Fruit fly (Drosophila melanogaster) whole organism: ENCODE data around the gene Svil.

Source experiments
- CG8478 ChIP-seq: fragments of >200 bp; optimal IDR thresholded peaks from 2 replicates; lab custom pipeline; 2018; ENCODE audit warnings: inconsistent platforms
- Dll ChIP-seq: fragments of >200 bp; optimal IDR thresholded peaks from 2 replicates; lab custom pipeline; 2017
- EcR ChIP-seq, 2 experiments: fragments of >200 bp; optimal IDR thresholded peaks; 2 replicates each; lab custom pipeline; 2017; ENCODE audit warnings: missing biosample characterization in 2 of 2, missing genetic modification characterization in 2 of 2, missing genetic modification reagents in 2 of 2
- pan ChIP-seq: fragments of >200 bp; optimal IDR thresholded peaks from 2 replicates; lab custom pipeline; 2017
- psq ChIP-seq: fragments of >200 bp; optimal IDR thresholded peaks from 2 replicates; lab custom pipeline; 2017
- usp ChIP-seq: fragments of >200 bp; optimal IDR thresholded peaks from 2 replicates; lab custom pipeline; 2017; ENCODE audit warnings: missing biosample characterization, missing genetic modification characterization, mixed read lengths

Gene Svil

dm6 chr3L:2388683-2389315 lies 11.3 kb downstream of the Svil start, which contains the start of gene Mzt1:
Gene Mzt1 (plus strand): TSS chr3L:2389265.
- TF ChIP-seq Dll = no peak
- TF ChIP-seq CG8478 (lab: Kevin White, UChicago) = no peak
- no peak for TF ChIP-seq pan
- no peak for TF ChIP-seq EcR (GFP tag; optimal IDR thresholded peaks at IDR 0.05; lab: Kevin White, UChicago)
- no peak for TF ChIP-seq usp (GFP tag; lab: Kevin White, UChicago)
- TF ChIP-seq psq (lab: Kevin White, UChicago) = no peak

- TF ChIP-seq usp (GFP tag; lab: Kevin White, UChicago) (no peak), CG8478 (lab: Kevin White, UChicago) (no peak), EcR (GFP tag; optimal IDR thresholded peaks at IDR 0.05; lab: Kevin White, UChicago) (no peak), pan (no peak), psq (lab: Kevin White, UChicago) (no peak), Dll (no peak)
Measured at dm6 chr3L:2390889-2391288, 13.4 kb downstream of the Svil start, which contains the start of the genes CG32298 and CG32299. Gene CG32298 (minus strand): TSS chr3L:2390989. Gene CG32299 (minus strand): TSS chr3L:2390989.

- TF ChIP-seq Dll (no peak), pan (no peak), EcR (GFP tag; optimal IDR thresholded peaks at IDR 0.05; lab: Kevin White, UChicago) (no peak), psq (lab: Kevin White, UChicago) (no peak), usp (GFP tag; lab: Kevin White, UChicago) (no peak), CG8478 (lab: Kevin White, UChicago) (no peak)
Measured at dm6 chr3L:2392745-2393435, 15.4 kb downstream of the Svil start.

- no peak for TF ChIP-seq Dll
- no peak for TF ChIP-seq EcR (GFP tag; optimal IDR thresholded peaks at IDR 0.05; lab: Kevin White, UChicago)
- TF ChIP-seq psq (lab: Kevin White, UChicago) = no peak
- no peak for TF ChIP-seq CG8478 (lab: Kevin White, UChicago)
- no peak for TF ChIP-seq pan
- no peak for TF ChIP-seq usp (GFP tag; lab: Kevin White, UChicago)
Measured at dm6 chr3L:2397571-2398187, 20.2 kb downstream of the Svil start.

- TF ChIP-seq usp (GFP tag; lab: Kevin White, UChicago) (no peak), Dll (no peak), EcR (GFP tag; optimal IDR thresholded peaks at IDR 0.05; lab: Kevin White, UChicago) (no peak), psq (lab: Kevin White, UChicago) (no peak), pan (no peak), CG8478 (lab: Kevin White, UChicago) (no peak)
Measured at dm6 chr3L:2398636-2399035, 21.2 kb downstream of the Svil start.

dm6 chr3L:2399788-2400187 lies 22.3 kb downstream of the Svil start:
- TF ChIP-seq Dll (no peak), pan (no peak), EcR (GFP tag; optimal IDR thresholded peaks at IDR 0.05; lab: Kevin White, UChicago) (no peak), CG8478 (lab: Kevin White, UChicago) (no peak), usp (GFP tag; lab: Kevin White, UChicago) (no peak), psq (lab: Kevin White, UChicago) (no peak)

dm6 chr3L:2400227-2400840 lies 22.9 kb downstream of the Svil start:
- TF ChIP-seq psq (lab: Kevin White, UChicago) (no peak), usp (GFP tag; lab: Kevin White, UChicago) (no peak), CG8478 (lab: Kevin White, UChicago) (no peak), EcR (GFP tag; optimal IDR thresholded peaks at IDR 0.05; lab: Kevin White, UChicago) (no peak), pan (no peak), Dll (no peak)

- TF ChIP-seq EcR (GFP tag; optimal IDR thresholded peaks at IDR 0.05; lab: Kevin White, UChicago) (no peak), usp (GFP tag; lab: Kevin White, UChicago) (no peak)
Measured at dm6 chr3L:2402206-2402605, 24.8 kb downstream of the Svil start.

dm6 chr3L:2407271-2407670 lies 29.8 kb downstream of the Svil start:
- TF ChIP-seq Dll = no peak
- no peak for TF ChIP-seq CG8478 (lab: Kevin White, UChicago)
- no peak for TF ChIP-seq pan
- TF ChIP-seq psq (lab: Kevin White, UChicago) = no peak
- no peak for TF ChIP-seq EcR (GFP tag; optimal IDR thresholded peaks at IDR 0.05; lab: Kevin White, UChicago)
- TF ChIP-seq usp (GFP tag; lab: Kevin White, UChicago) = no peak

dm6 chr3L:2407945-2408344 lies 30.5 kb downstream of the Svil start:
- TF ChIP-seq EcR (GFP tag; optimal IDR thresholded peaks at IDR 0.05; lab: Kevin White, UChicago) (no peak), pan (no peak), psq (lab: Kevin White, UChicago) (no peak), CG8478 (lab: Kevin White, UChicago) (no peak), Dll (no peak), usp (GFP tag; lab: Kevin White, UChicago) (no peak)

- no peak for TF ChIP-seq Dll
- TF ChIP-seq usp (GFP tag; lab: Kevin White, UChicago) = no peak
- TF ChIP-seq pan = no peak
- TF ChIP-seq psq (lab: Kevin White, UChicago) = no peak
- no peak for TF ChIP-seq EcR (GFP tag; optimal IDR thresholded peaks at IDR 0.05; lab: Kevin White, UChicago)
- no peak for TF ChIP-seq CG8478 (lab: Kevin White, UChicago)
Measured at dm6 chr3L:2409289-2409688, 31.8 kb downstream of the Svil start.
